Fruit fly (Drosophila melanogaster): ENCODE measurements around the gene CG17726.

Gene CG17726

DNA sequence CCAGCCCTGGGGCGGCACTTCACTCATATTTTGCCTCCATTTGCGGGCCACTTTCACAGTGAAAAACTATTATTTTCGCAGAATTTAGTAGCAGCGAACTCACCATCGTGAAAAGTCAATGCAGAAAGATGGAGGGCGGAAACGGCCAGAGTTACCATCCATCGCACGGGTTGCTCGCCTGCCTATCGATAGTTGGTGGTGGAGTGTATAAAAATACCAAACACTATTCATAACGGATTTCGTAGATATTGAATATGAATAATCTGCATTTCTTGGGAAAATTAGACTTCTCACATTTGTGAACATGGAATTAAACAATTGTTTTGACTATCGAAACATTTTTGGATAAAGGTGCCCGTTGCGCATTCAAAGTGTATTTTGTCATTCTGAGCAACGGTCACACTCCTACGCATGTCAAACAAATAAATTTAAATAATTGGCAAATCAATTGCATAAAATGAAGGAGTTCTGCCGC, 10.4 kb upstream of the CG17726 start, which contains the start of the genes RpS25 and CG4820 (continued):
- TF ChIP-seq Vsx1 (GFP tag; optimal IDR thresholded peaks at IDR 0.05) (peak; percentile 90), CG34224 (GFP tag; IDR thresholded peaks at IDR 0.05; ENCODE audit: partially characterized antibody) (peak; percentile 88), CG11695 (GFP tag; IDR thresholded peaks at IDR 0.05) (peak; percentile 81), HLH3B (GFP tag; IDR thresholded peaks at IDR 0.05) (peak; percentile 82), Atf3 (GFP tag; optimal IDR thresholded peaks at IDR 0.05) (peak; percentile 86), seq (GFP tag; IDR thresholded peaks at IDR 0.05) (peak; percentile 77; the same call in 1 of the 2 replicates), Hr39 (optimal IDR thresholded peaks at IDR 0.05) (no peak), disco-r (GFP tag; optimal IDR thresholded peaks at IDR 0.05) (peak; percentile 92), CG13287 (GFP tag; IDR thresholded peaks at IDR 0.05; ENCODE audit: partially characterized antibody) (peak; percentile 91), Sox102F (GFP tag; optimal IDR thresholded peaks at IDR 0.05) (peak; percentile 72), Taf1 (GFP tag; IDR thresholded peaks at IDR 0.05) (peak; percentile 51; the same call in 1 of the 2 replicates), CG12219 (GFP tag; optimal IDR thresholded peaks at IDR 0.05) (peak; percentile 90), CG17359 (tag; optimal IDR thresholded peaks at IDR 0.05) (peak; percentile 86), CG3726 (GFP tag; IDR thresholded peaks at IDR 0.05) (no peak), CG12659 (GFP tag; optimal IDR thresholded peaks at IDR 0.05) (peak; percentile 98), Jarid2 (GFP tag; optimal IDR thresholded peaks at IDR 0.05) (peak; percentile 75), dan (GFP tag; IDR thresholded peaks at IDR 0.05) (no peak), peb (GFP tag; IDR thresholded peaks at IDR 0.05) (peak; percentile 54; the same call in 1 of the 2 replicates), GATAe (GFP tag; conservative IDR thresholded peaks at IDR 0.05) (peak; percentile 70), h (optimal IDR thresholded peaks at IDR 0.05) (no peak), Mes4 (GFP tag; optimal IDR thresholded peaks at IDR 0.05) (peak; percentile 97), pnt (GFP tag; optimal IDR thresholded peaks at IDR 0.05) (peak; percentile 28), E2f2 (GFP tag; IDR thresholded peaks at IDR 0.05) (peak; percentile 80), CG1024 (GFP tag; IDR thresholded peaks at IDR 0.05) (peak; percentile 74), unpg (GFP tag; optimal IDR thresholded peaks at IDR 0.05) (peak; percentile 86), lola (GFP tag; optimal IDR thresholded peaks at IDR 0.05) (peak in 1 of 3 experiments; percentile 76), Mad (GFP tag; optimal IDR thresholded peaks at IDR 0.05) (peak; percentile 91), CG14014 (GFP tag; IDR thresholded peaks at IDR 0.05) (peak; percentile 79), CG2129 (GFP tag; IDR thresholded peaks at IDR 0.05; ENCODE audit: partially characterized antibody) (peak; percentile 77), CG10267 (tag; optimal IDR thresholded peaks at IDR 0.05) (peak; percentile 89), CG9932 (GFP tag; IDR thresholded peaks at IDR 0.05) (peak; percentile 74), CG7839 (tag; optimal IDR thresholded peaks at IDR 0.05) (peak; percentile 86), fd102C (GFP tag; optimal IDR thresholded peaks at IDR 0.05) (peak; percentile 87), Ravus (GFP tag; IDR thresholded peaks at IDR 0.05) (peak; percentile 15), luna (GFP tag; optimal IDR thresholded peaks at IDR 0.05) (peak; percentile 86), CG12942 (GFP tag; optimal IDR thresholded peaks at IDR 0.05) (peak; percentile 74), zfh1 (GFP tag; IDR thresholded peaks at IDR 0.05) (peak; percentile 87), YL-1 (GFP tag; optimal IDR thresholded peaks at IDR 0.05) (peak; percentile 99), CG4360 (GFP tag; IDR thresholded peaks at IDR 0.05) (0 out of 2 replicates have a peak, but pooled peaks have one; percentile 37), MTF-1 (GFP tag; optimal IDR thresholded peaks at IDR 0.05; ENCODE audit: borderline replicate concordance) (peak; percentile 96), al (GFP tag; IDR thresholded peaks at IDR 0.05) (peak; percentile 72), unc-4 (GFP tag; IDR thresholded peaks at IDR 0.05; ENCODE audit: partially characterized antibody) (peak; percentile 93), CG8089 (GFP tag; optimal IDR thresholded peaks at IDR 0.05) (peak; percentile 93), fu2 (GFP tag; optimal IDR thresholded peaks at IDR 0.05) (peak; percentile 90), Poxn (GFP tag; IDR thresholded peaks at IDR 0.05) (no peak; the same call in 1 of the 2 replicates), stc (GFP tag; IDR thresholded peaks at IDR 0.05) (peak; percentile 79), CG6272 (GFP tag; IDR thresholded peaks at IDR 0.05) (peak; percentile 77), CG18599 (GFP tag; optimal IDR thresholded peaks at IDR 0.05) (peak; percentile 90), CG2116 (GFP tag; optimal IDR thresholded peaks at IDR 0.05) (peak; percentile 95), chif (GFP tag; optimal IDR thresholded peaks at IDR 0.05) (peak; percentile 75 to 92)

All from whole organism, embryonic.